Fruit fly (Drosophila melanogaster) whole organism, prepupa: ENCODE measurements around the gene beat-IIIa.

Source experiments
- acj6 ChIP-seq: fragments of 200-800 bp; sonication (Bioruptor generic); optimal IDR thresholded peaks from 3 replicates; lab custom pipeline; 2016; ENCODE audit warnings: missing biosample characterization, missing genetic modification characterization
- eg ChIP-seq: fragments of 200-800 bp; sonication (Bioruptor generic); IDR thresholded peaks from 3 replicates; pipeline ENCODE4 v1.3.6; 2022; ENCODE audit warnings: missing biosample characterization, missing genetic modification characterization

DNA sequence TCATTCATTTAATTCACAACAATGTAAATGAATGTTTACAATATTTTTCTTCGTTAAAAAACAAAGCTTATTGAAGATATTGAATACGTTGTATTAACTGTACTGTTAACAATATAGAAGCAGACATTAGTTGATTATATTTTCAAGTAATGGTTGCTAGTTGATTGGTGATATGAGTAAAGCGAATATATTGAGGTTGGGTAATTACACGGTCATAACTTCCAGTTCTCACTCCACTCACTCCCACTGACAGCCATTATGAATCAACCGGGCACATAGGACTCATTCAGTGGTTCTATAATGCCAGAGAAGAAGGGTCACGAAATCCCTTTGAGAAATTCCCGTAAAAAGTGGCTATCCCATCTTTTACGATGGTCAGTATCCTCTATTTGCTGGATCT, 50.8 kb downstream of the beat-IIIa start, which contains the start of gene Grl36a:
- TF ChIP-seq eg (GFP tag; lab: Robert Waterston, UW) = no peak
- no peak for TF ChIP-seq acj6 (GFP tag; lab: Kevin White, UChicago)
